Fruit fly (Drosophila melanogaster): ENCODE data around the gene Nplp3.

Nplp3 gene

dm6 chr3L:16285346-16285911 lies 32.4 kb upstream of the Nplp3 start, which contains the start of gene CG13047:
Gene CG13047, minus strand, starts transcription at chr3L:16285396.
- TF ChIP-seq CG14711 (tag; optimal IDR thresholded peaks at IDR 0.05) (no peak), CG12768 (GFP tag; optimal IDR thresholded peaks at IDR 0.05) (no peak), toe (GFP tag; optimal IDR thresholded peaks at IDR 0.05) (no peak), Mnt (GFP tag; optimal IDR thresholded peaks at IDR 0.05) (no peak), CG5204 (GFP tag; optimal IDR thresholded peaks at IDR 0.05) (no peak), Hr96 (GFP tag; optimal IDR thresholded peaks at IDR 0.05) (no peak), CG7101 (tag; optimal IDR thresholded peaks at IDR 0.05) (no peak), ovo (GFP tag; optimal IDR thresholded peaks at IDR 0.05) (no peak), CG1620 (GFP tag; optimal IDR thresholded peaks at IDR 0.05) (no peak), Crg-1 (GFP tag; optimal IDR thresholded peaks at IDR 0.05) (no peak), tj (GFP tag; optimal IDR thresholded peaks at IDR 0.05) (no peak), CG33017 (tag; optimal IDR thresholded peaks at IDR 0.05) (no peak), bab1 (GFP tag; optimal IDR thresholded peaks at IDR 0.05) (no peak), cic (GFP tag; optimal IDR thresholded peaks at IDR 0.05) (no peak), CG7045 (GFP tag; optimal IDR thresholded peaks at IDR 0.05) (no peak), CG11617 (GFP tag; optimal IDR thresholded peaks at IDR 0.05) (no peak), pad (GFP tag; optimal IDR thresholded peaks at IDR 0.05) (no peak), Clk (GFP tag; optimal IDR thresholded peaks at IDR 0.05) (no peak), cnc (optimal IDR thresholded peaks at IDR 0.05) (no peak), kay (GFP tag; ENCODE audit: borderline replicate concordance) (no peak)

dm6 chr3L:16286258-16286657 lies 31.6 kb upstream of the Nplp3 start:
- TF ChIP-seq CG14711 (tag; optimal IDR thresholded peaks at IDR 0.05), result no peak

dm6 chr3L:16288322-16288721 lies 29.5 kb upstream of the Nplp3 start, which contains the start of gene CG13046:
Gene CG13046, minus strand, starts transcription at chr3L:16288422.
- no peak for TF ChIP-seq bab1 (GFP tag; optimal IDR thresholded peaks at IDR 0.05)
- TF ChIP-seq CG5204 (GFP tag; optimal IDR thresholded peaks at IDR 0.05), result no peak

dm6 chr3L:16289067-16289466 lies 28.8 kb upstream of the Nplp3 start:
- TF ChIP-seq Mnt (GFP tag; optimal IDR thresholded peaks at IDR 0.05) (no peak), Clk (GFP tag; optimal IDR thresholded peaks at IDR 0.05) (no peak), kay (GFP tag; ENCODE audit: borderline replicate concordance) (no peak), CG11617 (GFP tag; optimal IDR thresholded peaks at IDR 0.05) (no peak), CG33017 (tag; optimal IDR thresholded peaks at IDR 0.05) (no peak), pad (GFP tag; optimal IDR thresholded peaks at IDR 0.05) (no peak), CG7045 (GFP tag; optimal IDR thresholded peaks at IDR 0.05) (no peak), tj (GFP tag; optimal IDR thresholded peaks at IDR 0.05) (no peak), CG14711 (tag; optimal IDR thresholded peaks at IDR 0.05) (no peak), CG1620 (GFP tag; optimal IDR thresholded peaks at IDR 0.05) (no peak), ovo (GFP tag; optimal IDR thresholded peaks at IDR 0.05) (no peak), cnc (optimal IDR thresholded peaks at IDR 0.05) (no peak), toe (GFP tag; optimal IDR thresholded peaks at IDR 0.05) (no peak), CG12768 (GFP tag; optimal IDR thresholded peaks at IDR 0.05) (no peak)

dm6 chr3L:16290850-16291249 lies 27.0 kb upstream of the Nplp3 start, which contains the start of gene CG13045:
Gene CG13045, minus strand, starts transcription at chr3L:16290950.
- TF ChIP-seq CG12768 (GFP tag; optimal IDR thresholded peaks at IDR 0.05), result no peak
- no peak for TF ChIP-seq ovo (GFP tag; optimal IDR thresholded peaks at IDR 0.05)
- no peak for TF ChIP-seq pad (GFP tag; optimal IDR thresholded peaks at IDR 0.05)
- no peak for TF ChIP-seq cnc (optimal IDR thresholded peaks at IDR 0.05)
- no peak for TF ChIP-seq tj (GFP tag; optimal IDR thresholded peaks at IDR 0.05)
- no peak for TF ChIP-seq CG5204 (GFP tag; optimal IDR thresholded peaks at IDR 0.05)
- no peak for TF ChIP-seq CG1620 (GFP tag; optimal IDR thresholded peaks at IDR 0.05)
- TF ChIP-seq kay (GFP tag; ENCODE audit: borderline replicate concordance), result no peak
- no peak for TF ChIP-seq Mnt (GFP tag; optimal IDR thresholded peaks at IDR 0.05)

dm6 chr3L:16291678-16292077 lies 26.1 kb upstream of the Nplp3 start:
- no peak for TF ChIP-seq CG7045 (GFP tag; optimal IDR thresholded peaks at IDR 0.05)
- TF ChIP-seq toe (GFP tag; optimal IDR thresholded peaks at IDR 0.05), result no peak
- TF ChIP-seq CG5204 (GFP tag; optimal IDR thresholded peaks at IDR 0.05), result no peak
- no peak for TF ChIP-seq Crg-1 (GFP tag; optimal IDR thresholded peaks at IDR 0.05)
- no peak for TF ChIP-seq Clk (GFP tag; optimal IDR thresholded peaks at IDR 0.05)
- no peak for TF ChIP-seq ovo (GFP tag; optimal IDR thresholded peaks at IDR 0.05)
- TF ChIP-seq CG12768 (GFP tag; optimal IDR thresholded peaks at IDR 0.05), result no peak
- no peak for TF ChIP-seq bab1 (GFP tag; optimal IDR thresholded peaks at IDR 0.05)
- TF ChIP-seq CG1620 (GFP tag; optimal IDR thresholded peaks at IDR 0.05), result no peak
- no peak for TF ChIP-seq kay (GFP tag; ENCODE audit: borderline replicate concordance)
- no peak for TF ChIP-seq Hr96 (GFP tag; optimal IDR thresholded peaks at IDR 0.05)
- no peak for TF ChIP-seq cnc (optimal IDR thresholded peaks at IDR 0.05)

dm6 chr3L:16295447-16295846 lies 22.4 kb upstream of the Nplp3 start, which contains the start of gene CG4962:
Gene CG4962, minus strand, starts transcription at chr3L:16295547.
- no peak for TF ChIP-seq pad (GFP tag; optimal IDR thresholded peaks at IDR 0.05)
- no peak for TF ChIP-seq toe (GFP tag; optimal IDR thresholded peaks at IDR 0.05)
- TF ChIP-seq cnc (optimal IDR thresholded peaks at IDR 0.05), result no peak
- no peak for TF ChIP-seq Hr96 (GFP tag; optimal IDR thresholded peaks at IDR 0.05)
- no peak for TF ChIP-seq CG5204 (GFP tag; optimal IDR thresholded peaks at IDR 0.05)
- no peak for TF ChIP-seq CG12768 (GFP tag; optimal IDR thresholded peaks at IDR 0.05)
- TF ChIP-seq CG7101 (tag; optimal IDR thresholded peaks at IDR 0.05), result no peak
- TF ChIP-seq CG11617 (GFP tag; optimal IDR thresholded peaks at IDR 0.05), result no peak
- no peak for TF ChIP-seq tj (GFP tag; optimal IDR thresholded peaks at IDR 0.05)
- TF ChIP-seq ovo (GFP tag; optimal IDR thresholded peaks at IDR 0.05), result no peak
- TF ChIP-seq kay (GFP tag; ENCODE audit: borderline replicate concordance), result no peak
- no peak for TF ChIP-seq CG33017 (tag; optimal IDR thresholded peaks at IDR 0.05)
- TF ChIP-seq CG14711 (tag; optimal IDR thresholded peaks at IDR 0.05), result no peak

Measured in whole organism, adult.